Fruit fly (Drosophila melanogaster) whole organism, embryonic: Measurements from ENCODE around the gene MBD-like.

Experiments
- ATbp ChIP-seq: fragments of 200-800 bp; sonication (Bioruptor generic); optimal IDR thresholded peaks from 2 replicates; lab custom pipeline; 2017; ENCODE audit warnings: missing biosample characterization, mild to moderate bottlenecking, missing genetic modification characterization, missing genetic modification reagents
- Abd-B ChIP-seq: fragments of 200-800 bp; sonication (Bioruptor generic); optimal IDR thresholded peaks from 2 replicates; lab custom pipeline; 2018; ENCODE audit warnings: missing biosample characterization, mild to moderate bottlenecking, missing genetic modification characterization, moderate library complexity
- Ada2b ChIP-seq: fragments of 200-800 bp; sonication (Bioruptor generic); IDR thresholded peaks from 2 replicates; pipeline ENCODE4 v1.3.6; 2022; ENCODE audit warnings: missing biosample characterization, missing genetic modification characterization
- Aef1 ChIP-seq: fragments of 200-800 bp; sonication (Bioruptor generic); IDR thresholded peaks from 3 replicates; pipeline ENCODE4 v1.3.6; 2022; ENCODE audit warnings: missing biosample characterization, missing genetic modification characterization
- CG10321 ChIP-seq: fragments of 200-800 bp; sonication (Bioruptor generic); IDR thresholded peaks from 2 replicates; pipeline ENCODE4 v1.3.6; 2022; ENCODE audit warnings: missing biosample characterization, missing genetic modification characterization
- CG10979 ChIP-seq: fragments of 200-800 bp; sonication (Bioruptor generic); optimal IDR thresholded peaks from 2 replicates; lab custom pipeline; 2018; ENCODE audit warnings: missing biosample characterization, mild to moderate bottlenecking, missing genetic modification characterization, moderate library complexity
- CG11398 ChIP-seq: fragments of 200-800 bp; sonication (Bioruptor generic); optimal IDR thresholded peaks from 2 replicates; lab custom pipeline; 2016; ENCODE audit warnings: missing biosample characterization, missing genetic modification characterization
- CG12104 ChIP-seq: fragments of 200-800 bp; sonication (Bioruptor generic); optimal IDR thresholded peaks from 3 replicates; lab custom pipeline; 2016; ENCODE audit warnings: missing biosample characterization, missing genetic modification characterization
- CG12942 ChIP-seq: fragments of 200-800 bp; sonication (Bioruptor generic); optimal IDR thresholded peaks from 3 replicates; lab custom pipeline; 2016; ENCODE audit warnings: missing biosample characterization, missing genetic modification characterization
- CG13123 ChIP-seq: fragments of 200-800 bp; sonication (Bioruptor generic); optimal IDR thresholded peaks from 2 replicates; lab custom pipeline; 2016; ENCODE audit warnings: missing biosample characterization, missing genetic modification characterization
- CG14860 ChIP-seq: fragments of 200-800 bp; sonication (Bioruptor generic); IDR thresholded peaks from 3 replicates; pipeline ENCODE4 v1.3.6; 2022; ENCODE audit warnings: missing biosample characterization, missing genetic modification characterization; ENCODE audit not compliant: partially characterized antibody
- CG16779 ChIP-seq: fragments of 200-800 bp; sonication (Bioruptor generic); IDR thresholded peaks from 2 replicates; pipeline ENCODE4 v1.3.6; 2022; ENCODE audit warnings: missing biosample characterization, missing genetic modification characterization
- CG1792 ChIP-seq: fragments of 200-800 bp; sonication (Bioruptor generic); optimal IDR thresholded peaks from 2 replicates; lab custom pipeline; 2016; ENCODE audit warnings: missing biosample characterization, missing genetic modification characterization
- CG32532 ChIP-seq: fragments of 200-800 bp; sonication (Bioruptor generic); IDR thresholded peaks from 2 replicates; pipeline ENCODE4 v1.3.6; 2022; ENCODE audit warnings: missing biosample characterization, missing genetic modification characterization
- CG7357 ChIP-seq: fragments of 200-800 bp; sonication (Bioruptor generic); IDR thresholded peaks from 3 replicates; pipeline ENCODE4 v1.3.6; 2022; ENCODE audit warnings: missing biosample characterization, missing genetic modification characterization
- CG7928 ChIP-seq: fragments of 200-800 bp; sonication (Bioruptor generic); optimal IDR thresholded peaks from 2 replicates; lab custom pipeline; 2017; ENCODE audit warnings: missing biosample characterization, mild to moderate bottlenecking, missing genetic modification characterization
- CG7987 ChIP-seq: fragments of 200-800 bp; sonication (Bioruptor generic); optimal IDR thresholded peaks from 2 replicates; lab custom pipeline; 2018; ENCODE audit warnings: missing biosample characterization, mild to moderate bottlenecking, missing genetic modification characterization, moderate library complexity
- CG8281 ChIP-seq: fragments of 200-800 bp; sonication (Bioruptor generic); optimal IDR thresholded peaks from 2 replicates; lab custom pipeline; 2018; ENCODE audit warnings: missing biosample characterization, mild to moderate bottlenecking, missing genetic modification characterization, moderate library complexity
- CG9932 ChIP-seq: fragments of 200-800 bp; sonication (Bioruptor generic); IDR thresholded peaks from 2 replicates; pipeline ENCODE4 v1.3.6; 2022; ENCODE audit warnings: missing biosample characterization, missing genetic modification characterization
- Chrac-16 ChIP-seq: fragments of 200-800 bp; sonication (Bioruptor generic); optimal IDR thresholded peaks from 3 replicates; lab custom pipeline; 2016; ENCODE audit warnings: missing biosample characterization, missing genetic modification characterization
- CkIIα-i1 ChIP-seq: fragments of 200-800 bp; sonication (Bioruptor generic); IDR thresholded peaks from 2 replicates; pipeline ENCODE4 v1.3.6; 2022; ENCODE audit warnings: missing biosample characterization, missing genetic modification characterization
- D19B ChIP-seq: fragments of 200-800 bp; sonication (Bioruptor generic); optimal IDR thresholded peaks from 2 replicates; lab custom pipeline; 2017; ENCODE audit warnings: missing biosample characterization, mild to moderate bottlenecking, missing genetic modification characterization
- Dad ChIP-seq: fragments of 200-800 bp; sonication (Bioruptor generic); optimal IDR thresholded peaks from 3 replicates; lab custom pipeline; 2016; ENCODE audit warnings: missing biosample characterization, missing genetic modification characterization
- Dbx ChIP-seq: fragments of 200-800 bp; sonication (Bioruptor generic); IDR thresholded peaks from 3 replicates; pipeline ENCODE4 v1.3.6; 2022; ENCODE audit warnings: missing biosample characterization, missing genetic modification characterization
- Deaf1 ChIP-seq: fragments of 200-800 bp; optimal IDR thresholded peaks from 3 replicates; lab custom pipeline; 2019; ENCODE audit warnings: missing biosample characterization, mild to moderate bottlenecking, missing genetic modification characterization, moderate library complexity
- Dip2 ChIP-seq: fragments of 200-800 bp; sonication (Bioruptor generic); IDR thresholded peaks from 2 replicates; pipeline ENCODE4 v1.3.6; 2022; ENCODE audit warnings: missing biosample characterization, missing genetic modification characterization
- Doc3 ChIP-seq: fragments of 200-800 bp; sonication (Bioruptor generic); IDR thresholded peaks from 3 replicates; pipeline ENCODE4 v1.3.6; 2022; ENCODE audit warnings: missing biosample characterization, missing genetic modification characterization; ENCODE audit not compliant: partially characterized antibody
- Fer3 ChIP-seq: fragments of 200-800 bp; sonication (Bioruptor generic); optimal IDR thresholded peaks from 2 replicates; lab custom pipeline; 2018; ENCODE audit warnings: missing biosample characterization, mild to moderate bottlenecking, missing genetic modification characterization, moderate library complexity
- HLH54F ChIP-seq: fragments of 200-800 bp; sonication (Bioruptor generic); optimal IDR thresholded peaks from 3 replicates; lab custom pipeline; 2016; ENCODE audit warnings: missing biosample characterization, missing genetic modification characterization
- Lim3 ChIP-seq: fragments of 200-800 bp; sonication (Bioruptor generic); IDR thresholded peaks from 2 replicates; pipeline ENCODE4 v1.3.6; 2022; ENCODE audit warnings: missing biosample characterization, missing genetic modification characterization
- Lpt ChIP-seq: fragments of >200 bp; optimal IDR thresholded peaks from 2 replicates; lab custom pipeline; 2018; ENCODE audit warnings: missing biosample characterization, missing genetic modification characterization
- MESR4 ChIP-seq: fragments of 200-800 bp; sonication (Bioruptor generic); optimal IDR thresholded peaks from 2 replicates; lab custom pipeline; 2018; ENCODE audit warnings: missing biosample characterization, mild to moderate bottlenecking, missing genetic modification characterization, moderate library complexity
- Mes4 ChIP-seq: fragments of 200-800 bp; sonication (Bioruptor generic); optimal IDR thresholded peaks from 2 replicates; lab custom pipeline; 2016; ENCODE audit warnings: missing biosample characterization, missing genetic modification characterization
- NFAT ChIP-seq: fragments of 200-800 bp; sonication (Bioruptor generic); IDR thresholded peaks from 2 replicates; pipeline ENCODE4 v1.3.6; 2022; ENCODE audit warnings: missing biosample characterization, missing genetic modification characterization
- Ptx1 ChIP-seq: fragments of 200-800 bp; sonication (Bioruptor generic); IDR thresholded peaks from 2 replicates; pipeline ENCODE4 v1.3.6; 2022; ENCODE audit warnings: missing biosample characterization, missing genetic modification characterization
- Rfx ChIP-seq: fragments of 200-800 bp; sonication (Bioruptor generic); IDR thresholded peaks from 2 replicates; pipeline ENCODE4 v1.3.6; 2022; ENCODE audit warnings: missing biosample characterization, missing genetic modification characterization
- Rx ChIP-seq: fragments of 200-800 bp; sonication (Bioruptor generic); IDR thresholded peaks from 2 replicates; pipeline ENCODE4 v1.3.6; 2022; ENCODE audit warnings: missing biosample characterization, missing genetic modification characterization
- Spps ChIP-seq: fragments of 200-800 bp; sonication (Bioruptor generic); optimal IDR thresholded peaks from 2 replicates; lab custom pipeline; 2018; ENCODE audit warnings: missing biosample characterization, mild to moderate bottlenecking, missing genetic modification characterization
- ab ChIP-seq: fragments of 200-800 bp; sonication (Bioruptor generic); optimal IDR thresholded peaks from 2 replicates; lab custom pipeline; 2016; ENCODE audit warnings: missing biosample characterization, missing genetic modification characterization
- chm ChIP-seq: fragments of 200-800 bp; sonication (Bioruptor generic); IDR thresholded peaks from 2 replicates; pipeline ENCODE4 v1.3.6; 2022; ENCODE audit warnings: missing biosample characterization, missing genetic modification characterization
- dmrt11E ChIP-seq: fragments of 200-800 bp; sonication (Bioruptor generic); optimal IDR thresholded peaks from 3 replicates; lab custom pipeline; 2018; ENCODE audit warnings: missing biosample characterization, mild to moderate bottlenecking, missing genetic modification characterization, moderate library complexity
- gsb-n ChIP-seq: fragments of 200-800 bp; sonication (Bioruptor generic); optimal IDR thresholded peaks from 3 replicates; lab custom pipeline; 2018; ENCODE audit warnings: missing biosample characterization, mild to moderate bottlenecking, missing genetic modification characterization
- hb ChIP-seq: fragments of 200-800 bp; sonication (Bioruptor generic); IDR thresholded peaks from 3 replicates; pipeline ENCODE4 v1.3.6; 2022; ENCODE audit warnings: missing biosample characterization, missing genetic modification characterization; ENCODE audit not compliant: partially characterized antibody
- ind ChIP-seq: fragments of 200-800 bp; sonication (Bioruptor generic); optimal IDR thresholded peaks from 3 replicates; lab custom pipeline; 2016; ENCODE audit warnings: missing biosample characterization, missing genetic modification characterization
- inv ChIP-seq: fragments of 200-800 bp; sonication (Bioruptor generic); IDR thresholded peaks from 2 replicates; pipeline ENCODE4 v1.3.6; 2022; ENCODE audit warnings: missing biosample characterization, missing genetic modification characterization; ENCODE audit not compliant: partially characterized antibody
- kni ChIP-seq: fragments of 200-800 bp; sonication (Bioruptor generic); optimal IDR thresholded peaks from 3 replicates; lab custom pipeline; 2017; ENCODE audit warnings: mild to moderate bottlenecking, missing biosample characterization, missing genetic modification reagents, missing genetic modification characterization
- slou ChIP-seq: fragments of 200-800 bp; sonication (Bioruptor generic); optimal IDR thresholded peaks from 3 replicates; lab custom pipeline; 2016; ENCODE audit warnings: missing biosample characterization, missing genetic modification characterization
- so ChIP-seq: fragments of 200-800 bp; sonication (Bioruptor generic); IDR thresholded peaks from 3 replicates; pipeline ENCODE4 v1.3.6; 2022; ENCODE audit warnings: missing biosample characterization, missing genetic modification characterization
- sug ChIP-seq: fragments of 200-800 bp; optimal IDR thresholded peaks from 2 replicates; lab custom pipeline; 2019; ENCODE audit warnings: missing biosample characterization, mild to moderate bottlenecking, missing genetic modification characterization, moderate library complexity
- tgo ChIP-seq: fragments of 200-800 bp; sonication (Bioruptor generic); IDR thresholded peaks from 3 replicates; pipeline ENCODE4 v1.3.6; 2022; ENCODE audit warnings: missing biosample characterization, missing genetic modification characterization
- trem ChIP-seq: fragments of 200-800 bp; optimal IDR thresholded peaks from 3 replicates; lab custom pipeline; 2019; ENCODE audit warnings: missing biosample characterization, mild to moderate bottlenecking, missing genetic modification characterization, moderate library complexity
- tup ChIP-seq: fragments of 200-800 bp; sonication (Bioruptor generic); optimal IDR thresholded peaks from 2 replicates; lab custom pipeline; 2016; ENCODE audit warnings: missing biosample characterization, mild to moderate bottlenecking, missing genetic modification characterization, moderate library complexity

The MBD-like gene

DNA sequence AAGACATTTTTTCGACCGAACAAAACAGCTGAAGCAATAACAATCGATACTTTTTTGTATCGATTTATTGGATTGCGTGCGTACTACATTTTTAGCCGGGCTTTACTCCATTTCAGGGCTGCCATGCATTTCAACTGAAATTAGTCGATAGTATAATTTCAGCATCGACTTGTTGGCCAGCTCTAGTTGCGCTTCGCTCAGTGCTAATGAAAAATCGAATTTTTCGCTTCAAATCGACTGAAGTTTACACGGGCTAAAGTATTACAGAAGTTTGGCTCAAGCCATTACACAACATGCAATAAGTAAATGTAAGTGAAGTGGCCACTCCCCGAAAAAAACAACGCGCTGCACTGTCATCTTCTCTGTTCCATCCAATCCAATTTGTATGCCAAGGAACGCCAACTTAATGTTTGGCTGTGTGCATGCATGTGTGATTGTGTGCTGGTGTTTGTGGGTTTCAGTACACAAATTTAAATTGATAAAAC is 43.7 kb upstream of the MBD-like start, which contains the start of the genes mRpL47, CG8176 and Kdm3 (continued):
- TF ChIP-seq CG10979 (tag; lab: Kevin White, UChicago) (peak; percentile 50), Ptx1 (GFP tag; lab: Robert Waterston, UW) (no peak), D19B (GFP tag; lab: Kevin White, UChicago) (no peak), dmrt11E (tag; lab: Kevin White, UChicago) (peak; percentile 8), Spps (tag; lab: Kevin White, UChicago) (no peak), gsb-n (tag; lab: Kevin White, UChicago) (peak; percentile 73), CG13123 (peak; percentile 71), CG14860 (GFP tag; lab: Robert Waterston, UW) (no peak), hb (GFP tag; lab: Robert Waterston, UW) (no peak), tgo (no peak), CkIIα-i1 (GFP tag; lab: Robert Waterston, UW) (no peak), CG11398 (GFP tag; lab: Kevin White, UChicago) (peak; percentile 38), CG32532 (GFP tag; lab: Robert Waterston, UW) (no peak), CG12942 (peak; percentile 61), Chrac-16 (GFP tag; lab: Kevin White, UChicago) (peak; percentile 36), CG12104 (GFP tag; lab: Kevin White, UChicago) (peak; percentile 25), CG16779 (GFP tag; lab: Robert Waterston, UW) (no peak), Abd-B (GFP tag; lab: Kevin White, UChicago) (peak; percentile 97), ab (GFP tag; lab: Kevin White, UChicago) (peak; percentile 29), so (GFP tag; lab: Robert Waterston, UW) (no peak), Fer3 (tag; lab: Kevin White, UChicago) (peak; percentile 60), Dbx (GFP tag; lab: Robert Waterston, UW) (no peak), Rfx (GFP tag; lab: Robert Waterston, UW) (no peak), ATbp (GFP tag; lab: Kevin White, UChicago) (no peak), inv (no peak), CG10321 (no peak), Lpt (GFP tag; lab: Kevin White, UChicago) (no peak), tup (no peak), chm (GFP tag; lab: Robert Waterston, UW) (no peak), Doc3 (no peak), Rx (GFP tag; lab: Robert Waterston, UW) (no peak), sug (tag; lab: Kevin White, UChicago) (peak; percentile 74), MESR4 (peak; percentile 91), slou (GFP tag; lab: Kevin White, UChicago) (peak; percentile 79), CG9932 (no peak), kni (no peak), CG7928 (GFP tag; lab: Kevin White, UChicago) (peak; percentile 98), HLH54F (GFP tag; lab: Kevin White, UChicago) (peak; percentile 83), Aef1 (GFP tag; lab: Robert Waterston, UW) (no peak), Mes4 (no peak), trem (tag; lab: Kevin White, UChicago) (peak; percentile 90), Ada2b (GFP tag; lab: Robert Waterston, UW) (no peak), CG7357 (GFP tag; lab: Robert Waterston, UW) (no peak), Deaf1 (tag; lab: Kevin White, UChicago) (peak; percentile 40), CG7987 (GFP tag; lab: Kevin White, UChicago) (peak; percentile 76), ind (GFP tag; lab: Kevin White, UChicago) (peak; percentile 61), CG1792 (GFP tag; lab: Kevin White, UChicago) (peak; percentile 74), Dip2 (no peak), NFAT (GFP tag; lab: Robert Waterston, UW) (no peak), Dad (GFP tag; lab: Kevin White, UChicago) (peak; percentile 72), Lim3 (GFP tag; lab: Robert Waterston, UW) (no peak), CG8281 (tag; lab: Kevin White, UChicago) (no peak)
